Worm (Caenorhabditis elegans) whole organism, L1 larva: Measurements from ENCODE around the gene avr-15.

ENCODE experiments used
- C16A3.4 ChIP-seq: fragments of 150-350 bp; optimal IDR thresholded peaks from 2 replicates; lab custom pipeline; 2014; ENCODE audit warnings: missing biosample characterization, missing genetic modification characterization
- F16B12.6 ChIP-seq: fragments of 150-350 bp; optimal IDR thresholded peaks from 2 replicates; lab custom pipeline; 2014; ENCODE audit warnings: missing biosample characterization, missing genetic modification characterization
- aha-1 ChIP-seq: fragments of 150-350 bp; optimal IDR thresholded peaks from 2 replicates; lab custom pipeline; 2014; ENCODE audit warnings: missing biosample characterization, missing genetic modification characterization
- alr-1 ChIP-seq: fragments of 200-800 bp; sonication (Bioruptor generic); optimal IDR thresholded peaks from 2 replicates; lab custom pipeline; 2018; ENCODE audit warnings: borderline replicate concordance, mild to moderate bottlenecking, missing genetic modification characterization, missing compliant biosample characterization
- blmp-1 ChIP-seq: fragments of 150-350 bp; optimal IDR thresholded peaks from 2 replicates; lab custom pipeline; 2014; ENCODE audit warnings: missing biosample characterization, missing genetic modification characterization
- ceh-63 ChIP-seq: fragments of 200-800 bp; sonication (Bioruptor generic); optimal IDR thresholded peaks from 2 replicates; lab custom pipeline; 2018; ENCODE audit warnings: mild to moderate bottlenecking, missing genetic modification characterization, missing compliant biosample characterization
- ceh-8 ChIP-seq: fragments of 200-800 bp; sonication (Bioruptor generic); optimal IDR thresholded peaks from 2 replicates; lab custom pipeline; 2018; ENCODE audit warnings: mild to moderate bottlenecking, missing genetic modification characterization, moderate library complexity, missing compliant biosample characterization
- ceh-90 ChIP-seq: sonication (generic microtip); optimal IDR thresholded peaks from 2 replicates; lab custom pipeline; 2016; ENCODE audit warnings: missing genetic modification characterization, missing compliant biosample characterization
- efl-1 ChIP-seq, 4 experiments: fragments of 150-350 bp; optimal IDR thresholded peaks in 3 of 4; peaks in 1 of 4; 1 replicate in 1 of 4; 2 replicates in 3 of 4; lab custom pipeline; 2014; ENCODE audit warnings: missing biosample characterization in 2 of 4, missing genetic modification characterization in 2 of 4, missing genetic modification reagents in 2 of 4
- egl-13 ChIP-seq: sonication (generic microtip); optimal IDR thresholded peaks from 2 replicates; lab custom pipeline; 2016; ENCODE audit warnings: missing genotype, missing genetic modification reagents, missing genetic modification characterization, missing compliant biosample characterization
- egl-27 ChIP-seq, 2 experiments: fragments of 150-350 bp in 1 of 2; sonication (generic microtip); optimal IDR thresholded peaks; 3 replicates each; lab custom pipeline; 2017 to 2018; ENCODE audit warnings: missing biosample characterization in 2 of 2, missing genetic modification characterization in 2 of 2, missing genetic modification reagents in 2 of 2
- elt-3 ChIP-seq, 6 experiments: fragments of 150-350 bp in 1 of 6; sonication (generic microtip); optimal IDR thresholded peaks; 2 replicates each; lab custom pipeline; 2017 to 2018; ENCODE audit warnings: missing biosample characterization in 6 of 6, missing genetic modification characterization in 6 of 6, inconsistent platforms in 1 of 6
- ets-5 ChIP-seq: fragments of 200-800 bp; sonication (Bioruptor generic); IDR thresholded peaks from 2 replicates; pipeline ENCODE4 v1.3.6; 2022; ENCODE audit warnings: missing genetic modification characterization, missing compliant biosample characterization
- fkh-10 ChIP-seq: sonication (generic microtip); optimal IDR thresholded peaks from 2 replicates; lab custom pipeline; 2017; ENCODE audit warnings: missing biosample characterization, missing genetic modification reagents, missing genetic modification characterization
- fos-1 ChIP-seq: fragments of 150-350 bp; optimal IDR thresholded peaks from 2 replicates; lab custom pipeline; 2014; ENCODE audit warnings: missing biosample characterization, missing genetic modification characterization
- grh-1 ChIP-seq: fragments of 200-800 bp; sonication (Bioruptor generic); IDR thresholded peaks from 2 replicates; pipeline ENCODE4 v1.3.6; 2022; ENCODE audit warnings: missing genetic modification reagents, missing genetic modification characterization, missing compliant biosample characterization
- hpl-2 ChIP-seq: fragments of 150-350 bp; optimal IDR thresholded peaks from 2 replicates; lab custom pipeline; 2014; ENCODE audit warnings: missing biosample characterization, missing genetic modification reagents, missing genetic modification characterization
- irx-1 ChIP-seq: sonication (generic microtip); optimal IDR thresholded peaks from 2 replicates; lab custom pipeline; 2016; ENCODE audit warnings: missing genetic modification characterization, missing compliant biosample characterization
- lin-13 ChIP-seq: fragments of 150-350 bp; optimal IDR thresholded peaks from 2 replicates; lab custom pipeline; 2014; ENCODE audit warnings: missing biosample characterization, missing genetic modification reagents, missing genetic modification characterization
- lin-14 ChIP-seq: fragments of 200-800 bp; sonication (Bioruptor generic); optimal IDR thresholded peaks from 2 replicates; lab custom pipeline; 2018; ENCODE audit warnings: mild to moderate bottlenecking, missing genetic modification characterization, moderate library complexity, missing compliant biosample characterization
- lir-3 ChIP-seq: sonication (generic microtip); optimal IDR thresholded peaks from 2 replicates; lab custom pipeline; 2016; ENCODE audit warnings: mild to moderate bottlenecking, missing genetic modification characterization, moderate library complexity, missing compliant biosample characterization; ENCODE audit not compliant: poor library complexity
- lsy-2 ChIP-seq, 2 experiments: fragments of 150-350 bp; optimal IDR thresholded peaks; 2 replicates each; lab custom pipeline; 2014; ENCODE audit warnings: missing biosample characterization in 2 of 2, missing genetic modification characterization in 2 of 2
- mdl-1 ChIP-seq, 2 experiments: fragments of 150-350 bp; optimal IDR thresholded peaks; 2 replicates each; lab custom pipeline; 2014 to 2017; ENCODE audit warnings: missing biosample characterization in 2 of 2, missing genetic modification characterization in 2 of 2, inconsistent platforms in 1 of 2
- mep-1 ChIP-seq: fragments of 150-350 bp; optimal IDR thresholded peaks from 2 replicates; lab custom pipeline; 2014; ENCODE audit warnings: missing biosample characterization, missing genetic modification characterization
- nhr-11 ChIP-seq: fragments of 150-350 bp; optimal IDR thresholded peaks from 2 replicates; lab custom pipeline; 2014; ENCODE audit warnings: missing biosample characterization, missing genetic modification characterization
- nhr-12 ChIP-seq: sonication (generic microtip); optimal IDR thresholded peaks from 2 replicates; lab custom pipeline; 2017; ENCODE audit warnings: missing biosample characterization, missing genetic modification characterization
- nhr-19 ChIP-seq: fragments of 200-800 bp; sonication (Bioruptor generic); conservative IDR thresholded peaks from 2 replicates; pipeline ENCODE4 v1.3.6; 2022; ENCODE audit warnings: missing genetic modification characterization, missing compliant biosample characterization
- nhr-20 ChIP-seq: sonication (generic microtip); optimal IDR thresholded peaks from 2 replicates; lab custom pipeline; 2016; ENCODE audit warnings: mild to moderate bottlenecking, missing genetic modification characterization, missing compliant biosample characterization
- nhr-71 ChIP-seq: sonication (generic microtip); optimal IDR thresholded peaks from 2 replicates; lab custom pipeline; 2016; ENCODE audit warnings: mild to moderate bottlenecking, missing genetic modification characterization, moderate library complexity, missing compliant biosample characterization
- pag-3 ChIP-seq: sonication (generic microtip); optimal IDR thresholded peaks from 2 replicates; lab custom pipeline; 2017; ENCODE audit warnings: missing genetic modification characterization, mild to moderate bottlenecking, missing compliant biosample characterization, antibody characterized with exemption, borderline replicate concordance; ENCODE audit not compliant: insufficient read depth
- rnt-1 ChIP-seq: sonication (generic microtip); optimal IDR thresholded peaks from 2 replicates; lab custom pipeline; 2016; ENCODE audit warnings: mild to moderate bottlenecking, missing genetic modification characterization, moderate library complexity, missing compliant biosample characterization
- snu-23 ChIP-seq: sonication (generic microtip); optimal IDR thresholded peaks from 2 replicates; lab custom pipeline; 2016; ENCODE audit warnings: missing genetic modification characterization, missing compliant biosample characterization
- sptf-1 ChIP-seq: fragments of 150-350 bp; optimal IDR thresholded peaks from 2 replicates; lab custom pipeline; 2014; ENCODE audit warnings: missing biosample characterization, missing genetic modification characterization
- tbx-2 ChIP-seq: sonication (generic microtip); optimal IDR thresholded peaks from 2 replicates; lab custom pipeline; 2016; ENCODE audit warnings: missing genetic modification characterization, missing compliant biosample characterization
- unc-130 ChIP-seq: fragments of 150-350 bp; optimal IDR thresholded peaks from 2 replicates; lab custom pipeline; 2017; ENCODE audit warnings: missing biosample characterization, missing genetic modification characterization, inconsistent platforms
- unc-86 ChIP-seq: sonication (generic microtip); optimal IDR thresholded peaks from 2 replicates; lab custom pipeline; 2016; ENCODE audit warnings: missing genetic modification characterization, missing compliant biosample characterization
- unc-98 ChIP-seq: fragments of 200-800 bp; sonication (Bioruptor generic); IDR thresholded peaks from 2 replicates; pipeline ENCODE4 v1.3.6; 2022; ENCODE audit warnings: missing genetic modification characterization, missing compliant biosample characterization
- vab-15 ChIP-seq: sonication (generic microtip); optimal IDR thresholded peaks from 2 replicates; lab custom pipeline; 2017; ENCODE audit warnings: missing genotype, mild to moderate bottlenecking, missing genetic modification characterization, missing compliant biosample characterization
- zag-1 ChIP-seq: fragments of 150-350 bp; optimal IDR thresholded peaks from 2 replicates; lab custom pipeline; 2014; ENCODE audit warnings: missing biosample characterization, missing genetic modification characterization
- zip-4 ChIP-seq: fragments of 200-800 bp; sonication (Bioruptor generic); optimal IDR thresholded peaks from 2 replicates; lab custom pipeline; 2018; ENCODE audit warnings: mild to moderate bottlenecking, missing genetic modification characterization, moderate library complexity, missing compliant biosample characterization
- ztf-11 ChIP-seq, 2 experiments: sonication (generic microtip); optimal IDR thresholded peaks; 2 replicates each; lab custom pipeline; 2016 to 2017; ENCODE audit warnings: missing genetic modification characterization in 2 of 2, missing biosample characterization in 1 of 2, missing compliant biosample characterization in 1 of 2
- ztf-4 ChIP-seq: fragments of 150-350 bp; optimal IDR thresholded peaks from 2 replicates; lab custom pipeline; 2014; ENCODE audit warnings: missing biosample characterization, missing genetic modification characterization

The avr-15 gene

ce11 chrV:13476350-13476749, 35.2 kb downstream of the avr-15 start, which contains the start of gene T10G3.8:
T10G3.8 (minus strand) TSS chrV:13476450.
- TF ChIP-seq mdl-1 (tag; optimal IDR thresholded peaks at IDR 0.05; lab: Kevin White, UChicago) = no peak
- no peak for TF ChIP-seq ceh-63 (GFP tag; lab: Kevin White, UChicago)
- no peak for TF ChIP-seq ztf-4
- no peak for TF ChIP-seq unc-86 (tag; lab: Kevin White, UChicago)
- TF ChIP-seq vab-15 = no peak
- no peak for TF ChIP-seq efl-1 (optimal IDR thresholded peaks at IDR 0.05; lab: Kevin White, UChicago)
- TF ChIP-seq efl-1 (GFP tag; optimal IDR thresholded peaks at IDR 0.05 in 1 of 2; lab: Kevin White, UChicago) = peak in 1 of 2 experiments; percentile 66
- TF ChIP-seq fkh-10 (GFP tag; lab: Kevin White, UChicago) = no peak

- TF ChIP-seq tbx-2 (peak; percentile 8), pag-3 (tag; lab: Kevin White, UChicago) (no peak), C16A3.4 (tag; lab: Kevin White, UChicago) (no peak), rnt-1 (tag; lab: Kevin White, UChicago) (peak; percentile 75), ceh-63 (GFP tag; lab: Kevin White, UChicago) (no peak), F16B12.6 (no peak), snu-23 (GFP tag; lab: Kevin White, UChicago) (peak; percentile 40), ceh-90 (tag; lab: Kevin White, UChicago) (no peak), ceh-8 (GFP tag; lab: Kevin White, UChicago) (no peak), irx-1 (tag; lab: Kevin White, UChicago) (no peak), lsy-2 (tag; optimal IDR thresholded peaks at IDR 0.05; lab: Kevin White, UChicago) (peak; percentile 37 to 44), unc-130 (tag; lab: Kevin White, UChicago) (peak; percentile 37), nhr-71 (tag; lab: Kevin White, UChicago) (peak; percentile 85), ztf-4 (peak; percentile 17), nhr-19 (GFP tag; lab: Robert Waterston, UW) (peak; percentile 52), mdl-1 (tag; optimal IDR thresholded peaks at IDR 0.05; lab: Kevin White, UChicago) (no peak), efl-1 (optimal IDR thresholded peaks at IDR 0.05; lab: Kevin White, UChicago) (peak in 1 of 2 experiments; percentile 22), efl-1 (GFP tag; optimal IDR thresholded peaks at IDR 0.05 in 1 of 2; lab: Kevin White, UChicago) (peak in 1 of 2 experiments; percentile 56), mep-1 (tag; lab: Kevin White, UChicago) (no peak), nhr-20 (tag; lab: Kevin White, UChicago) (peak; percentile 31), fos-1 (tag; lab: Kevin White, UChicago) (no peak), lin-14 (peak; percentile 70)
- TF ChIP-seq, all 84 proteins: peak for 11
Observed at ce11 chrV:13473467-13473866, 38.1 kb downstream of the avr-15 start, which contains the start of gene T10G3.1. T10G3.1 (minus strand) TSS chrV:13473679.

DNA sequence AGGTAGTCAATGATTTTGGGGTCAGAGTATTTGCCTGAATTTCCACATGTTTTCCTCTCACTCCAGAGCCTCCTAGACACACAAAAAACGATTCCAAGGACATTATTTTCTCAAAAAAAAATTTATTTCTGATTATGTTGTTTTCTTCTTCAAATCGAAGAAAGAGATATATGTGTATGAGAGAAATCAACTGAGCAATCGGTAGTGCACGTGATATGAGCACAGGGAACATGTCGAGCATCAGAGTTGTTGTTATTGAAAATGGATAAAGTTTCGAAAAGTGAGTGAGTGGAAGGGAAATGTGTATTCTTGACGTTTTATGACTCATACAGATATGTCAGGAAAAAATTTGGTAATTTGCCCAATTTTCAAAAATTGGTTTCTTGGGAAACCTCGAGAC, 39.5 kb downstream of the avr-15 start:
- TF ChIP-seq aha-1 (tag; lab: Kevin White, UChicago) (no peak), snu-23 (GFP tag; lab: Kevin White, UChicago) (peak; percentile 29), nhr-71 (tag; lab: Kevin White, UChicago) (peak; percentile 60), tbx-2 (no peak), lin-13 (GFP tag; lab: Kevin White, UChicago) (no peak), efl-1 (optimal IDR thresholded peaks at IDR 0.05; lab: Kevin White, UChicago) (no peak), efl-1 (GFP tag; optimal IDR thresholded peaks at IDR 0.05 in 1 of 2; lab: Kevin White, UChicago) (peak in 1 of 2 experiments; percentile 39), elt-3 (tag; optimal IDR thresholded peaks at IDR 0.05; lab: Kevin White, UChicago) (no peak), nhr-12 (tag; lab: Kevin White, UChicago) (no peak), rnt-1 (tag; lab: Kevin White, UChicago) (peak; percentile 61), unc-98 (GFP tag; lab: Robert Waterston, UW) (no peak), lsy-2 (tag; optimal IDR thresholded peaks at IDR 0.05; lab: Kevin White, UChicago) (peak; percentile 35 to 47), nhr-19 (GFP tag; lab: Robert Waterston, UW) (peak; percentile 43), lin-14 (peak; percentile 54), unc-130 (tag; lab: Kevin White, UChicago) (peak; percentile 21), lir-3 (tag; lab: Kevin White, UChicago) (no peak)

DNA sequence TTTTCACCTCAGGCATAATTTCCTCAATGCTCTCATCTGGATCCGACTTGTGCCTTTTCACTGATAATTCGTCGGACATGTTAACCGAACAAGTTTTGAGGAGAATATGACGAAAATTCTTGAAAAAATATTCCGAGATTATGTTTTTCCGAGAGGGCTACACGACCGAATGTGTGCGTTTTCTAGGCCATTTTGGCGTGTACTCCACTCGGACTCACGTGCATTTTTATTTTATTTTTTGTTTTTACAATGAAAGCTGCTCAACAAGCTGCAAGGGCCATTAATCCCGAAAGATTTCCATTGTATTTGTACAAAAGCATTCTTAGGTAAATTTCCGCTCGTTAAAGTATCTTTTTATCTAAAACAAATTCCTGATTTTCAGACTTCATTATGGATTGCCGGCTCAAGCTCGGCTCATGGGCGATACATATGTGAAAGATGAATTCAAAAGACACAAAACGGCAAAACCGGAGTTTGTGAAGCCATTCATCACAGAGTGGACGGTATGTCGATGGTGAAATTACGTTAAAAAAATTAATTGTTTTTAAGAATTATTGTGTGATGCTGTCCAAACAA, 43.2 kb downstream of the avr-15 start, which contains the start of the genes F25H9.6 and F25H9.7:
F25H9.6 (minus strand) TSS at position 172 of the 576 bp plus-strand sequence.
F25H9.7 (plus strand) TSS at position 187 of the 576 bp plus-strand sequence.
- TF ChIP-seq tbx-2 (peak; percentile 97), lin-14 (peak; percentile 87), grh-1 (GFP tag; lab: Robert Waterston, UW) (peak; percentile 85), C16A3.4 (tag; lab: Kevin White, UChicago) (peak; percentile 56), zip-4 (GFP tag; lab: Kevin White, UChicago) (peak; percentile 71), ztf-11 (tag; optimal IDR thresholded peaks at IDR 0.05; lab: Kevin White, UChicago) (peak in 1 of 2 experiments; percentile 99), ets-5 (GFP tag; lab: Robert Waterston, UW) (no peak), egl-13 (tag; lab: Kevin White, UChicago) (peak; percentile 94), sptf-1 (no peak), nhr-11 (peak; percentile 39), zag-1 (no peak), blmp-1 (tag; lab: Kevin White, UChicago) (peak; percentile 60), mep-1 (tag; lab: Kevin White, UChicago) (peak; percentile 89), alr-1 (tag; lab: Kevin White, UChicago) (no peak), hpl-2 (GFP tag; lab: Kevin White, UChicago) (peak; percentile 27), egl-27 (tag; optimal IDR thresholded peaks at IDR 0.05; lab: Kevin White, UChicago) (no peak)
